Fruit fly (Drosophila melanogaster) whole organism, wandering third instar larva: ENCODE data around the gene trbl.

Experiments
- Abd-B ChIP-seq: fragments of >200 bp; optimal IDR thresholded peaks from 2 replicates; lab custom pipeline; 2017; ENCODE audit warnings: missing biosample characterization, missing genetic modification characterization
- CG32264 ChIP-seq: fragments of 200-800 bp; sonication (Bioruptor generic); optimal IDR thresholded peaks from 2 replicates; lab custom pipeline; 2016; ENCODE audit warnings: missing biosample characterization, missing genetic modification characterization
- CG9705 ChIP-seq: fragments of 200-800 bp; sonication (Bioruptor generic); optimal IDR thresholded peaks from 2 replicates; lab custom pipeline; 2018; ENCODE audit warnings: missing biosample characterization, mild to moderate bottlenecking, missing genetic modification characterization
- CrebA ChIP-seq: fragments of 200-800 bp; sonication (Bioruptor generic); optimal IDR thresholded peaks from 2 replicates; lab custom pipeline; 2016; ENCODE audit warnings: missing biosample characterization, mild to moderate bottlenecking, missing genetic modification characterization, borderline replicate concordance
- GATAd ChIP-seq: sonication (Bioruptor generic); optimal IDR thresholded peaks from 2 replicates; lab custom pipeline; 2016; ENCODE audit warnings: missing biosample characterization, missing genetic modification characterization
- HLH106 ChIP-seq: fragments of 200-800 bp; optimal IDR thresholded peaks from 3 replicates; lab custom pipeline; 2019; ENCODE audit warnings: missing biosample characterization, mild to moderate bottlenecking, missing genetic modification characterization, moderate library complexity
- Hnf4 ChIP-seq: fragments of 200-800 bp; sonication (Bioruptor generic); optimal IDR thresholded peaks from 2 replicates; lab custom pipeline; 2016; ENCODE audit warnings: missing biosample characterization, mild to moderate bottlenecking, missing genetic modification characterization
- Hr78 ChIP-seq: fragments of >200 bp; optimal IDR thresholded peaks from 2 replicates; lab custom pipeline; 2017; ENCODE audit warnings: missing biosample characterization, missing genetic modification characterization
- Hr83 ChIP-seq: fragments of 200-300 bp; sonication (Bioruptor generic); optimal IDR thresholded peaks from 2 replicates; lab custom pipeline; 2016; ENCODE audit warnings: missing biosample characterization, mild to moderate bottlenecking, missing genetic modification characterization, moderate library complexity; ENCODE audit not compliant: poor library complexity, severe bottlenecking
- Jra ChIP-seq: sonication (Bioruptor generic); optimal IDR thresholded peaks from 2 replicates; lab custom pipeline; 2016; ENCODE audit warnings: missing biosample characterization, missing genetic modification characterization
- Mio ChIP-seq: sonication (Bioruptor generic); optimal IDR thresholded peaks from 2 replicates; lab custom pipeline; 2016; ENCODE audit warnings: missing biosample characterization, missing genetic modification characterization
- Myc ChIP-seq: fragments of >200 bp; optimal IDR thresholded peaks from 2 replicates; lab custom pipeline; 2017
- N ChIP-seq: fragments of >200 bp; optimal IDR thresholded peaks from 2 replicates; lab custom pipeline; 2018; ENCODE audit warnings: missing biosample characterization, missing external identifiers, missing genetic modification characterization
- OdsH ChIP-seq: fragments of 200-800 bp; sonication (Bioruptor generic); optimal IDR thresholded peaks from 2 replicates; lab custom pipeline; 2016; ENCODE audit warnings: missing biosample characterization, mild to moderate bottlenecking, missing genetic modification characterization
- Rel ChIP-seq, 2 experiments: fragments of 200-800 bp; sonication (Bioruptor generic) in 1 of 2; optimal IDR thresholded peaks; 2 replicates in 1 of 2; 3 replicates in 1 of 2; lab custom pipeline; 2016 to 2019; ENCODE audit warnings: mild to moderate bottlenecking in 2 of 2, missing biosample characterization in 2 of 2, missing genetic modification characterization in 2 of 2, moderate library complexity in 1 of 2
- Sp1 ChIP-seq: fragments of 200-800 bp; sonication (Bioruptor generic); optimal IDR thresholded peaks from 3 replicates; lab custom pipeline; 2019; ENCODE audit warnings: missing biosample characterization, mild to moderate bottlenecking, missing genetic modification characterization, moderate library complexity
- Vsx2 ChIP-seq: fragments of 200-300, 225-300 bp; sonication (Bioruptor generic); optimal IDR thresholded peaks from 2 replicates; lab custom pipeline; 2018; ENCODE audit warnings: missing biosample characterization, missing genetic modification characterization; ENCODE audit not compliant: partially characterized antibody
- br ChIP-seq: fragments of 200-800 bp; sonication (Bioruptor generic); optimal IDR thresholded peaks from 2 replicates; lab custom pipeline; 2016; ENCODE audit warnings: missing biosample characterization, missing genetic modification characterization
- brk ChIP-seq: fragments of 200-800 bp; sonication (Bioruptor generic); optimal IDR thresholded peaks from 2 replicates; lab custom pipeline; 2016; ENCODE audit warnings: missing biosample characterization, mild to moderate bottlenecking, missing genetic modification characterization
- dsf ChIP-seq: sonication (Bioruptor generic); optimal IDR thresholded peaks from 2 replicates; lab custom pipeline; 2016; ENCODE audit warnings: missing biosample characterization, missing genetic modification characterization, borderline replicate concordance
- ey ChIP-seq: fragments of 200-800 bp; sonication (Bioruptor generic); optimal IDR thresholded peaks from 2 replicates; lab custom pipeline; 2016; ENCODE audit warnings: missing biosample characterization, missing genetic modification characterization
- fru ChIP-seq: fragments of 200-800 bp; sonication (Bioruptor generic); optimal IDR thresholded peaks from 3 replicates; lab custom pipeline; 2016; ENCODE audit warnings: missing biosample characterization, mild to moderate bottlenecking, missing genetic modification characterization
- h ChIP-seq: fragments of 200-800 bp; sonication (Bioruptor generic); optimal IDR thresholded peaks from 3 replicates; lab custom pipeline; 2016; ENCODE audit warnings: missing biosample characterization, mild to moderate bottlenecking, missing genetic modification characterization
- jim ChIP-seq: fragments of 175-275, 200-325 bp; sonication (Bioruptor generic); optimal IDR thresholded peaks from 2 replicates; lab custom pipeline; 2016; ENCODE audit warnings: missing biosample characterization, mild to moderate bottlenecking, missing genetic modification characterization
- psq ChIP-seq: fragments of 200-800 bp; sonication (Bioruptor generic); optimal IDR thresholded peaks from 3 replicates; lab custom pipeline; 2017; ENCODE audit warnings: missing biosample characterization, mild to moderate bottlenecking, missing genetic modification characterization, moderate library complexity
- rgr ChIP-seq: fragments of 200-800 bp; sonication (Bioruptor generic); optimal IDR thresholded peaks from 3 replicates; lab custom pipeline; 2016; ENCODE audit warnings: missing biosample characterization, mild to moderate bottlenecking, missing genetic modification characterization
- sage ChIP-seq: fragments of 200-800 bp; sonication (Bioruptor generic); optimal IDR thresholded peaks from 2 replicates; lab custom pipeline; 2016; ENCODE audit warnings: missing biosample characterization, mild to moderate bottlenecking, missing genetic modification characterization
- sv ChIP-seq: fragments of 200-800 bp; sonication (Bioruptor generic); optimal IDR thresholded peaks from 3 replicates; lab custom pipeline; 2016; ENCODE audit warnings: missing biosample characterization, missing genetic modification characterization
- tai ChIP-seq: sonication (Bioruptor generic); optimal IDR thresholded peaks from 2 replicates; lab custom pipeline; 2016; ENCODE audit warnings: missing biosample characterization, missing genetic modification characterization
- usp ChIP-seq: fragments of >200 bp; optimal IDR thresholded peaks from 2 replicates; lab custom pipeline; 2017; ENCODE audit warnings: missing biosample characterization, missing genetic modification characterization
- woc ChIP-seq: sonication (Bioruptor generic); optimal IDR thresholded peaks from 2 replicates; lab custom pipeline; 2016; ENCODE audit warnings: missing biosample characterization, mild to moderate bottlenecking, missing genetic modification characterization

The trbl gene

dm6 chr3L:20405971-20406948 is 4.9 kb upstream of the trbl start:
- TF ChIP-seq HLH106 (tag; lab: Kevin White, UChicago) (no peak), sage (no peak), CrebA (GFP tag; lab: Kevin White, UChicago) (no peak), OdsH (GFP tag; lab: Kevin White, UChicago) (no peak), CG9705 (no peak), Hr83 (GFP tag; lab: Kevin White, UChicago) (no peak), sv (GFP tag; lab: Kevin White, UChicago) (no peak), br (no peak), Rel (GFP tag; optimal IDR thresholded peaks at IDR 0.05; lab: Kevin White, UChicago) (no peak), Rel (tag; optimal IDR thresholded peaks at IDR 0.05; lab: Kevin White, UChicago) (no peak), Mio (GFP tag; lab: Kevin White, UChicago) (no peak), Hnf4 (no peak), ey (GFP tag; lab: Kevin White, UChicago) (no peak), psq (no peak), Jra (GFP tag; lab: Kevin White, UChicago) (no peak), fru (no peak), CG32264 (GFP tag; lab: Kevin White, UChicago) (no peak), dsf (GFP tag; lab: Kevin White, UChicago) (no peak), Hr78 (GFP tag; lab: Kevin White, UChicago) (no peak), N (GFP tag; lab: Kevin White, UChicago) (peak; percentile 64), Myc (lab: Kevin White, UChicago) (peak; percentile 66), brk (GFP tag; lab: Kevin White, UChicago) (no peak), Vsx2 (GFP tag; lab: Kevin White, UChicago) (no peak), Sp1 (peak; percentile 14), woc (GFP tag; lab: Kevin White, UChicago) (no peak), rgr (no peak)

dm6 chr3L:20405337-20405887 is 4.0 kb upstream of the trbl start:
- TF ChIP-seq OdsH (GFP tag; lab: Kevin White, UChicago) (no peak), tai (GFP tag; lab: Kevin White, UChicago) (no peak), Rel (GFP tag; optimal IDR thresholded peaks at IDR 0.05; lab: Kevin White, UChicago) (no peak), Rel (tag; optimal IDR thresholded peaks at IDR 0.05; lab: Kevin White, UChicago) (no peak), GATAd (GFP tag; lab: Kevin White, UChicago) (no peak), rgr (no peak)
- TF ChIP-seq, all 38 proteins: peak for 0

- no peak for TF ChIP-seq h (GFP tag; lab: Kevin White, UChicago)
- TF ChIP-seq dsf (GFP tag; lab: Kevin White, UChicago) = no peak
- TF ChIP-seq Myc (lab: Kevin White, UChicago) = no peak
- no peak for TF ChIP-seq sv (GFP tag; lab: Kevin White, UChicago)
- no peak for TF ChIP-seq Abd-B (GFP tag; lab: Kevin White, UChicago)
- no peak for TF ChIP-seq HLH106 (tag; lab: Kevin White, UChicago)
- TF ChIP-seq jim = no peak
- no peak for TF ChIP-seq tai (GFP tag; lab: Kevin White, UChicago)
- no peak for TF ChIP-seq usp
- TF ChIP-seq brk (GFP tag; lab: Kevin White, UChicago) = no peak
- TF ChIP-seq Hnf4 = no peak
- TF ChIP-seq Rel (GFP tag; optimal IDR thresholded peaks at IDR 0.05; lab: Kevin White, UChicago) = no peak
- TF ChIP-seq Rel (tag; optimal IDR thresholded peaks at IDR 0.05; lab: Kevin White, UChicago) = no peak
- TF ChIP-seq ey (GFP tag; lab: Kevin White, UChicago) = no peak
Observed at dm6 chr3L:20404515-20404914, 3.1 kb upstream of the trbl start.
